Worm (Caenorhabditis elegans) whole organism, late embryonic: ENCODE data around the gene AH9.6.

Experiments
- C08G9.2 ChIP-seq: sonication (generic microtip); optimal IDR thresholded peaks from 2 replicates; lab custom pipeline; 2016; ENCODE audit warnings: mild to moderate bottlenecking, missing genetic modification characterization, moderate library complexity, missing compliant biosample characterization
- C38D4.7 ChIP-seq: fragments of 200-800 bp; sonication (Bioruptor generic); optimal IDR thresholded peaks from 2 replicates; lab custom pipeline; 2018; ENCODE audit warnings: mild to moderate bottlenecking, missing genetic modification characterization, moderate library complexity, missing compliant biosample characterization
- F13H6.1 ChIP-seq: sonication (generic microtip); optimal IDR thresholded peaks from 2 replicates; lab custom pipeline; 2016; ENCODE audit warnings: missing genetic modification characterization, missing compliant biosample characterization
- K09A11.1 ChIP-seq: sonication (generic microtip); optimal IDR thresholded peaks from 2 replicates; lab custom pipeline; 2017; ENCODE audit warnings: antibody characterized with exemption, mild to moderate bottlenecking, missing genetic modification characterization, missing compliant biosample characterization; ENCODE audit not compliant: insufficient read depth
- T23F11.4 ChIP-seq: fragments of 200-800 bp; sonication (Bioruptor generic); optimal IDR thresholded peaks from 2 replicates; lab custom pipeline; 2018; ENCODE audit warnings: mild to moderate bottlenecking, missing genetic modification characterization, missing compliant biosample characterization
- Y22D7AL.16 ChIP-seq: sonication (generic microtip); optimal IDR thresholded peaks from 2 replicates; lab custom pipeline; 2016; ENCODE audit warnings: missing genetic modification characterization, missing compliant biosample characterization
- ahr-1 ChIP-seq: sonication (generic microtip); optimal IDR thresholded peaks from 2 replicates; lab custom pipeline; 2016; ENCODE audit warnings: missing genetic modification characterization, missing compliant biosample characterization
- ceh-14 ChIP-seq: sonication (generic microtip); optimal IDR thresholded peaks from 2 replicates; lab custom pipeline; 2016; ENCODE audit warnings: missing genotype, missing genetic modification characterization, missing compliant biosample characterization
- ceh-18 ChIP-seq: sonication (generic microtip); optimal IDR thresholded peaks from 2 replicates; lab custom pipeline; 2016; ENCODE audit warnings: missing genetic modification characterization, missing compliant biosample characterization
- ceh-19 ChIP-seq: fragments of 200-800 bp; sonication (Bioruptor generic); optimal IDR thresholded peaks from 2 replicates; lab custom pipeline; 2018; ENCODE audit warnings: mild to moderate bottlenecking, missing genetic modification characterization, missing compliant biosample characterization
- ceh-24 ChIP-seq: sonication (generic microtip); optimal IDR thresholded peaks from 2 replicates; lab custom pipeline; 2016; ENCODE audit warnings: mild to moderate bottlenecking, missing genetic modification characterization, missing compliant biosample characterization
- ceh-30 ChIP-seq: fragments of 150-350 bp; optimal IDR thresholded peaks from 2 replicates; lab custom pipeline; 2014; ENCODE audit warnings: missing biosample characterization, missing genetic modification characterization
- ceh-34 ChIP-seq: sonication (generic microtip); optimal IDR thresholded peaks from 2 replicates; lab custom pipeline; 2016; ENCODE audit warnings: mild to moderate bottlenecking, missing genetic modification characterization, missing compliant biosample characterization
- ceh-48 ChIP-seq: sonication (generic microtip); optimal IDR thresholded peaks from 2 replicates; lab custom pipeline; 2016; ENCODE audit warnings: missing genetic modification characterization, inconsistent platforms, missing compliant biosample characterization
- che-1 ChIP-seq: sonication (generic microtip); optimal IDR thresholded peaks from 2 replicates; lab custom pipeline; 2016; ENCODE audit warnings: mild to moderate bottlenecking, missing genetic modification characterization, missing compliant biosample characterization
- dve-1 ChIP-seq: sonication (generic microtip); optimal IDR thresholded peaks from 2 replicates; lab custom pipeline; 2017; ENCODE audit warnings: antibody characterized with exemption, mild to moderate bottlenecking, missing genetic modification characterization, missing compliant biosample characterization
- ets-4 ChIP-seq: sonication (generic microtip); optimal IDR thresholded peaks from 2 replicates; lab custom pipeline; 2016; ENCODE audit warnings: missing genetic modification characterization, missing compliant biosample characterization
- eyg-1 ChIP-seq: sonication (generic microtip); optimal IDR thresholded peaks from 2 replicates; lab custom pipeline; 2016; ENCODE audit warnings: missing genotype, missing genetic modification characterization, missing compliant biosample characterization
- hlh-13 ChIP-seq: fragments of 200-800 bp; sonication (Bioruptor generic); optimal IDR thresholded peaks from 2 replicates; lab custom pipeline; 2018; ENCODE audit warnings: mild to moderate bottlenecking, missing genetic modification characterization, missing compliant biosample characterization
- hlh-15 ChIP-seq: sonication (generic microtip); optimal IDR thresholded peaks from 2 replicates; lab custom pipeline; 2016; ENCODE audit warnings: missing genetic modification characterization, missing compliant biosample characterization
- hlh-30 ChIP-seq: sonication (generic microtip); optimal IDR thresholded peaks from 2 replicates; lab custom pipeline; 2017; ENCODE audit warnings: antibody characterized with exemption, missing genetic modification characterization, missing compliant biosample characterization; ENCODE audit not compliant: insufficient read depth
- hlh-6 ChIP-seq: sonication (generic microtip); optimal IDR thresholded peaks from 2 replicates; lab custom pipeline; 2016; ENCODE audit warnings: missing genotype, missing genetic modification characterization, missing compliant biosample characterization
- lim-6 ChIP-seq: sonication (generic microtip); optimal IDR thresholded peaks from 2 replicates; lab custom pipeline; 2016; ENCODE audit warnings: missing genetic modification characterization, missing compliant biosample characterization
- lin-11 ChIP-seq: fragments of 200-800 bp; sonication (Bioruptor generic); optimal IDR thresholded peaks from 2 replicates; lab custom pipeline; 2018; ENCODE audit warnings: mild to moderate bottlenecking, missing genetic modification characterization, missing compliant biosample characterization
- pag-3 ChIP-seq: sonication (generic microtip); optimal IDR thresholded peaks from 2 replicates; lab custom pipeline; 2016; ENCODE audit warnings: missing compliant biosample characterization, missing genetic modification characterization, borderline replicate concordance
- pat-9 ChIP-seq: fragments of 200-800 bp; sonication (Bioruptor generic); optimal IDR thresholded peaks from 2 replicates; lab custom pipeline; 2018; ENCODE audit warnings: mild to moderate bottlenecking, missing genetic modification characterization, moderate library complexity, missing compliant biosample characterization
- pax-1 ChIP-seq: fragments of 150-350 bp; optimal IDR thresholded peaks from 2 replicates; lab custom pipeline; 2014; ENCODE audit warnings: missing biosample characterization, missing genetic modification characterization
- pha-2 ChIP-seq: sonication (generic microtip); optimal IDR thresholded peaks from 2 replicates; lab custom pipeline; 2017; ENCODE audit warnings: mild to moderate bottlenecking, missing genetic modification characterization, missing compliant biosample characterization
- pha-4 ChIP-seq: fragments of 150-350 bp; optimal IDR thresholded peaks from 2 replicates; lab custom pipeline; 2018; ENCODE audit warnings: missing biosample characterization, missing genetic modification reagents, missing genetic modification characterization
- pros-1 ChIP-seq: fragments of 150-350 bp; optimal IDR thresholded peaks from 2 replicates; lab custom pipeline; 2014; ENCODE audit warnings: missing biosample characterization, missing genetic modification reagents, missing genetic modification characterization
- ref-2 ChIP-seq: sonication (generic microtip); optimal IDR thresholded peaks from 2 replicates; lab custom pipeline; 2016; ENCODE audit warnings: missing genetic modification characterization, missing compliant biosample characterization
- sdc-2 ChIP-seq: sonication (generic microtip); optimal IDR thresholded peaks from 2 replicates; lab custom pipeline; 2016; ENCODE audit warnings: missing genotype, missing genetic modification characterization, missing compliant biosample characterization
- sox-2 ChIP-seq: fragments of 200-800 bp; sonication (Bioruptor generic); IDR thresholded peaks from 2 replicates; pipeline ENCODE4 v1.3.6; 2022; ENCODE audit warnings: missing genetic modification reagents, missing genetic modification characterization, missing compliant biosample characterization
- syd-9 ChIP-seq: sonication (generic microtip); optimal IDR thresholded peaks from 2 replicates; lab custom pipeline; 2016; ENCODE audit warnings: mild to moderate bottlenecking, missing genetic modification characterization, moderate library complexity, missing compliant biosample characterization
- tbx-2 ChIP-seq: sonication (generic microtip); optimal IDR thresholded peaks from 2 replicates; lab custom pipeline; 2016; ENCODE audit warnings: missing genetic modification characterization, missing compliant biosample characterization
- ttx-3 ChIP-seq: sonication (generic microtip); optimal IDR thresholded peaks from 2 replicates; lab custom pipeline; 2016; ENCODE audit warnings: missing genetic modification reagents, missing genetic modification characterization, missing compliant biosample characterization
- unc-55 ChIP-seq: sonication (generic microtip); optimal IDR thresholded peaks from 2 replicates; lab custom pipeline; 2017; ENCODE audit warnings: missing biosample characterization, missing genetic modification reagents, missing genetic modification characterization
- unc-86 ChIP-seq: sonication (generic microtip); optimal IDR thresholded peaks from 2 replicates; lab custom pipeline; 2016; ENCODE audit warnings: missing genetic modification characterization, missing compliant biosample characterization
- zip-5 ChIP-seq: sonication (generic microtip); optimal IDR thresholded peaks from 2 replicates; lab custom pipeline; 2016; ENCODE audit warnings: missing genetic modification characterization, missing compliant biosample characterization

The AH9.6 gene

ce11 chrX:2242568-2243185, 25.3 kb downstream of the AH9.6 start, which contains the start of gene rpl-11.2 (continued):
- TF ChIP-seq F13H6.1 (tag; lab: Kevin White, UChicago) (peak; percentile 28), pat-9 (tag; lab: Kevin White, UChicago) (no peak), ceh-48 (tag; lab: Kevin White, UChicago) (peak; percentile 47), pha-4 (no peak), tbx-2 (tag; lab: Kevin White, UChicago) (peak; percentile 85), ahr-1 (tag; lab: Kevin White, UChicago) (no peak), K09A11.1 (tag; lab: Kevin White, UChicago) (peak; percentile 24), T23F11.4 (no peak), ceh-34 (tag; lab: Kevin White, UChicago) (peak; percentile 85), pax-1 (peak; percentile 76), dve-1 (tag; lab: Kevin White, UChicago) (peak; percentile 87), ceh-24 (tag; lab: Kevin White, UChicago) (no peak), lim-6 (tag; lab: Kevin White, UChicago) (no peak), zip-5 (no peak), hlh-30 (peak; percentile 57), ceh-19 (no peak), pag-3 (tag; lab: Kevin White, UChicago) (no peak), ceh-18 (tag; lab: Kevin White, UChicago) (peak; percentile 85), ref-2 (tag; lab: Kevin White, UChicago) (peak; percentile 79), ceh-14 (tag; lab: Kevin White, UChicago) (no peak), ttx-3 (tag; lab: Kevin White, UChicago) (peak; percentile 12), hlh-6 (tag; lab: Kevin White, UChicago) (no peak), pros-1 (tag; lab: Kevin White, UChicago) (peak; percentile 5), syd-9 (tag; lab: Kevin White, UChicago) (peak; percentile 44), unc-86 (tag; lab: Kevin White, UChicago) (no peak), sdc-2 (tag; lab: Kevin White, UChicago) (peak; percentile 71), hlh-15 (tag; lab: Kevin White, UChicago) (no peak), unc-55 (GFP tag; lab: Kevin White, UChicago) (peak; percentile 74), ets-4 (tag; lab: Kevin White, UChicago) (peak; percentile 58), eyg-1 (tag; lab: Kevin White, UChicago) (no peak), C08G9.2 (tag; lab: Kevin White, UChicago) (no peak), sox-2 (GFP tag; lab: Robert Waterston, UW) (no peak), C38D4.7 (GFP tag; lab: Kevin White, UChicago) (no peak), Y22D7AL.16 (tag; lab: Kevin White, UChicago) (no peak), che-1 (tag; lab: Kevin White, UChicago) (no peak), pha-2 (tag; lab: Kevin White, UChicago) (no peak), ceh-30 (peak; percentile 84), lin-11 (no peak)
- TF ChIP-seq, all 69 proteins: peak for 30

ce11 chrX:2241147-2241798, 26.7 kb downstream of the AH9.6 start:
- no peak for TF ChIP-seq hlh-13
- TF ChIP-seq, all 69 proteins: peak for 0
